Fruit fly (Drosophila melanogaster): ENCODE data around the gene Qtzl.
A peak's percentile ranks its signal among the peaks of the same experiment; 100 is the strongest.

dm6 chr2L:12025505-12025904 lies 30.0 kb downstream of the Qtzl start:
- TF ChIP-seq CG1620 (GFP tag; optimal IDR thresholded peaks at IDR 0.05) (no peak), cnc (optimal IDR thresholded peaks at IDR 0.05) (no peak), bab1 (GFP tag; optimal IDR thresholded peaks at IDR 0.05) (no peak), kay (GFP tag; ENCODE audit: borderline replicate concordance) (peak; percentile 49), pad (GFP tag; optimal IDR thresholded peaks at IDR 0.05) (no peak), Crg-1 (GFP tag; optimal IDR thresholded peaks at IDR 0.05) (no peak), Mnt (GFP tag; optimal IDR thresholded peaks at IDR 0.05) (no peak), CG11617 (GFP tag; optimal IDR thresholded peaks at IDR 0.05) (no peak)
